Worm (Caenorhabditis elegans): ENCODE results near the gene aqp-7.

aqp-7 gene

DNA sequence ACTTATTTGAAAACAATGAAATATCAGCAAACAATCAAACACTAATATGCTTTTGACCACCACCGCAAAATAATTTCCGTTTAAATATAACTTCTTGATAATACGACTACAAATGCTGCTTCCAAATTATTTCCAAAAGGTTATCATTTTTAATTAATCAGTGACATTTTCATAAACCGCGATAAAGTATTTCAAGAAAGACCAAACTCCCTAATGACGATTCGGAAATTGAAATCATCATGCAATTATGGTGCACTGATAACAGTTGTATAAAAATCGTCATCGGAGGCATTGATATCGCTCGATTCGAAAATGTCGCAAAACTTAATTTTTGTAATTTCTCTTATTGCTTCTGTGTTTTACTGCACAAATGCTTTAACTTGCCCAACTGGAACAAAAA lies 6.6 kb downstream of the aqp-7 start, which contains the start of gene clec-265:
Gene clec-265, plus strand, starts transcription at position 300 of the 400 bp plus-strand sequence.
- TF ChIP-seq atf-7 (tag; optimal IDR thresholded peaks at IDR 0.05) (peak; percentile 10), snpc-3.4 (tag; optimal IDR thresholded peaks at IDR 0.05) (no peak), hlh-26 (GFP tag; conservative IDR thresholded peaks at IDR 0.05) (no peak), nhr-90 (tag; optimal IDR thresholded peaks at IDR 0.05) (no peak), nhr-80 (tag; optimal IDR thresholded peaks at IDR 0.05) (peak; percentile 89), B0261.1 (tag; optimal IDR thresholded peaks at IDR 0.05) (no peak), nhr-179 (tag; optimal IDR thresholded peaks at IDR 0.05) (no peak)

DNA sequence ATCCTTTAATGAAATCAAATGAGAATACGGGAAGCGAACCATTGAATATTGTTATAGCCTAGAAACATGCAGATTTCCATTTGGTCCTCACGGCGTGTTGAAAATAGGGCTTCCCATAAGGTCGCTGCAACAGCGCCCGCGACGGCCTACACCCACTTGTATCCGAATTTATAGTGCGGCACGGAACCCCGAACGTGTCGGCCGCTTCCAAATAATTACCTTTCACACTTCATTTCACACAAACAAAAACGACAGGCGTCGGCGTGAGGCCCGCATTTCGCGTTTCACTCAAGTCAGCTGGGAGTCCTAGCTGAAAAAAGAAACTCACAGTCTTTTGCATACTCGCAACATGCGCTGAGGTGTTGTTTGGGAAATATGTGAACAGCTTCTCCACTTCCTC lies 8.6 kb downstream of the aqp-7 start:
- TF ChIP-seq B0019.2 (GFP tag; conservative IDR thresholded peaks at IDR 0.05) (no peak), Y53G8AR.9 (GFP tag; conservative IDR thresholded peaks at IDR 0.05) (no peak), snpc-4 (GFP tag; optimal IDR thresholded peaks at IDR 0.05) (no peak), snpc-4 (tag; optimal IDR thresholded peaks at IDR 0.05) (peak in 2 of 4 experiments; percentile 61 to 80)

DNA sequence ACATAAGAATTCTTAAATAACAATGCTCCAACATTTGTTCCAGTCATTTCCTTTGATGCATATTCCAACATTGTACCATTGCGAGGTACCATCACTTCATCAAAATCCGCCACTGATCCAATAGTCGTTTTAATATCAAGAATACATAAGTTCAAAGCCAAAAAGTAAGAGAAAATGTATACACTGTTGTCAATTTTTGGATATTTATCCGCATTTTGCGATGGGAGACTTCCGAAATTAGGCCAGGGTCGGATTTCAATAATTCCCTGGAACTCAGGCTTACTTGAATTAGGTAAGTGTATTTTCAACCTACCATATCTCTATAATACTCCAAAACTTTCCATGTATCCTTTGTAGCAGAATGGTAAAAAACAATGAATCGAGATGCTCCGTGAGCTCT lies 9.3 kb downstream of the aqp-7 start, which contains the start of gene M02F4.2:
Gene M02F4.2, minus strand, starts transcription at position 101 of the 400 bp plus-strand sequence.
- TF ChIP-seq K11D2.4 (GFP tag; IDR thresholded peaks at IDR 0.05) (no peak), attf-3 (GFP tag; conservative IDR thresholded peaks at IDR 0.05) (no peak), bed-1 (GFP tag; IDR thresholded peaks at IDR 0.05) (no peak), ceh-40 (GFP tag; IDR thresholded peaks at IDR 0.05) (no peak), F33H1.4 (GFP tag; IDR thresholded peaks at IDR 0.05) (no peak), zim-3 (tag; optimal IDR thresholded peaks at IDR 0.05) (no peak)

DNA sequence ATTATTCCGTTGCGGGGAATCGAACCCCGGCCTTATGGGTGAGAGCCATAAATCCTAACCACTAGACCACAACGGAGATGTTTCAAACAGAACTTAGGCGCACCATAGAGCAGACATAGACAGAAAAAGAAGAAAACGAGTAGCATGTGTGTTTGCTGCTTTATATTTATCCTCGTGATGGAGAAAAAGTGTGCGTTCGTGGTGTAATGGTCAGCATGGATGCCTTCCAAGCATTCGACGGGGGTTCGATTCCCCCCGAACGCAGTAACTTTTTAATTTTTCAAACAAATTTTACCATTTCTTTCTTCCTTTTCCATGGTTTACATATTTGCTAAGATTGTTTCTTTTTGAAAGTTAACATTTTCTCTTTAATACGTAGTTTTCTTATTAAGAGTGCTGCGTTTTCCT lies 11.1 kb downstream of the aqp-7 start:
- TF ChIP-seq him-1 (tag; optimal IDR thresholded peaks at IDR 0.05) (peak; percentile 100), ama-1 (optimal IDR thresholded peaks at IDR 0.05) (peak; percentile 18), ama-1 (GFP tag; optimal IDR thresholded peaks at IDR 0.05) (peak; percentile 92 to 94), zim-3 (tag; optimal IDR thresholded peaks at IDR 0.05) (peak; percentile 96), ceh-40 (GFP tag; IDR thresholded peaks at IDR 0.05) (peak; percentile 85; the same call in 1 of the 2 replicates), ceh-27 (GFP tag; optimal IDR thresholded peaks at IDR 0.05) (peak; percentile 90), ceh-91 (GFP tag; IDR thresholded peaks at IDR 0.05) (peak; percentile 59), ztf-6 (GFP tag; IDR thresholded peaks at IDR 0.05) (peak; percentile 97), athp-1 (tag; optimal IDR thresholded peaks at IDR 0.05) (peak; percentile 94), ztf-22 (GFP tag; optimal IDR thresholded peaks at IDR 0.05) (peak; percentile 87), sea-2 (GFP tag; IDR thresholded peaks at IDR 0.05) (peak; percentile 91), ztf-18 (tag; optimal IDR thresholded peaks at IDR 0.05) (peak; percentile 84), Y53G8AR.9 (GFP tag; conservative IDR thresholded peaks at IDR 0.05) (peak; percentile 95), K11D2.4 (GFP tag; IDR thresholded peaks at IDR 0.05) (peak; percentile 95), C17E4.6 (GFP tag; IDR thresholded peaks at IDR 0.05) (peak; percentile 80), F57C9.4 (tag; optimal IDR thresholded peaks at IDR 0.05) (peak; percentile 80), lin-54 (GFP tag; optimal IDR thresholded peaks at IDR 0.05) (peak; percentile 84), nhr-27 (tag; optimal IDR thresholded peaks at IDR 0.05) (peak; percentile 95), mes-4 (tag; optimal IDR thresholded peaks at IDR 0.05) (peak; percentile 93), F49E8.2 (tag; optimal IDR thresholded peaks at IDR 0.05; ENCODE audit: insufficient read depth) (peak; percentile 58), akir-1 (GFP tag; optimal IDR thresholded peaks at IDR 0.05) (peak; percentile 88), nfya-2 (GFP tag; IDR thresholded peaks at IDR 0.05) (0 out of 2 replicates have a peak, but pooled peaks have one; percentile 65), madf-3 (GFP tag; IDR thresholded peaks at IDR 0.05) (peak; percentile 86), hmg-1.2 (GFP tag; IDR thresholded peaks at IDR 0.05) (peak; percentile 98), Y79H2A.3 (GFP tag; conservative IDR thresholded peaks at IDR 0.05) (peak; percentile 83), F52B5.7 (tag; optimal IDR thresholded peaks at IDR 0.05) (peak; percentile 98), rec-8 (tag; optimal IDR thresholded peaks at IDR 0.05) (peak; percentile 95 to 96), attf-3 (GFP tag; conservative IDR thresholded peaks at IDR 0.05) (peak; percentile 71), F57A8.1 (GFP tag; optimal IDR thresholded peaks at IDR 0.05) (peak; percentile 94), snpc-4 (GFP tag; optimal IDR thresholded peaks at IDR 0.05) (peak; percentile 84), snpc-4 (tag; optimal IDR thresholded peaks at IDR 0.05) (peak in 3 of 4 experiments; percentile 86 to 90 (median 90)), aptf-3 (GFP tag; IDR thresholded peaks at IDR 0.05) (peak; percentile 97), Y53F4B.3 (GFP tag; IDR thresholded peaks at IDR 0.05) (peak; percentile 92), nhr-80 (tag; optimal IDR thresholded peaks at IDR 0.05) (peak; percentile 54)
